Worm (Caenorhabditis elegans) whole organism, late embryonic: ENCODE data around the gene Y37E11AM.2.

ENCODE experiments used
- C38D4.7 ChIP-seq: fragments of 200-800 bp; sonication (Bioruptor generic); optimal IDR thresholded peaks from 2 replicates; lab custom pipeline; 2018; ENCODE audit warnings: mild to moderate bottlenecking, missing genetic modification characterization, moderate library complexity, missing compliant biosample characterization
- F13H6.1 ChIP-seq: sonication (generic microtip); optimal IDR thresholded peaks from 2 replicates; lab custom pipeline; 2016; ENCODE audit warnings: missing genetic modification characterization, missing compliant biosample characterization
- K02D7.2 ChIP-seq: sonication (generic microtip); optimal IDR thresholded peaks from 2 replicates; lab custom pipeline; 2017; ENCODE audit warnings: mild to moderate bottlenecking, missing genetic modification characterization, missing compliant biosample characterization
- Y22D7AL.16 ChIP-seq: sonication (generic microtip); optimal IDR thresholded peaks from 2 replicates; lab custom pipeline; 2016; ENCODE audit warnings: missing genetic modification characterization, missing compliant biosample characterization
- ceh-18 ChIP-seq: sonication (generic microtip); optimal IDR thresholded peaks from 2 replicates; lab custom pipeline; 2016; ENCODE audit warnings: missing genetic modification characterization, missing compliant biosample characterization
- ceh-19 ChIP-seq: fragments of 200-800 bp; sonication (Bioruptor generic); optimal IDR thresholded peaks from 2 replicates; lab custom pipeline; 2018; ENCODE audit warnings: mild to moderate bottlenecking, missing genetic modification characterization, missing compliant biosample characterization
- ceh-22 ChIP-seq: sonication (generic microtip); optimal IDR thresholded peaks from 2 replicates; lab custom pipeline; 2017; ENCODE audit warnings: missing biosample characterization, missing genetic modification characterization
- ceh-30 ChIP-seq: fragments of 150-350 bp; optimal IDR thresholded peaks from 2 replicates; lab custom pipeline; 2014; ENCODE audit warnings: missing biosample characterization, missing genetic modification characterization
- ceh-31 ChIP-seq: sonication (generic microtip); optimal IDR thresholded peaks from 2 replicates; lab custom pipeline; 2016; ENCODE audit warnings: missing genetic modification characterization, missing compliant biosample characterization
- ceh-34 ChIP-seq: sonication (generic microtip); optimal IDR thresholded peaks from 2 replicates; lab custom pipeline; 2016; ENCODE audit warnings: mild to moderate bottlenecking, missing genetic modification characterization, missing compliant biosample characterization
- ceh-48 ChIP-seq: sonication (generic microtip); optimal IDR thresholded peaks from 2 replicates; lab custom pipeline; 2016; ENCODE audit warnings: missing genetic modification characterization, inconsistent platforms, missing compliant biosample characterization
- ceh-9 ChIP-seq: sonication (generic microtip); optimal IDR thresholded peaks from 2 replicates; lab custom pipeline; 2016; ENCODE audit warnings: mild to moderate bottlenecking, missing genetic modification characterization, inconsistent platforms, missing compliant biosample characterization
- che-1 ChIP-seq: sonication (generic microtip); optimal IDR thresholded peaks from 2 replicates; lab custom pipeline; 2016; ENCODE audit warnings: mild to moderate bottlenecking, missing genetic modification characterization, missing compliant biosample characterization
- dmd-4 ChIP-seq: sonication (generic microtip); optimal IDR thresholded peaks from 2 replicates; lab custom pipeline; 2016; ENCODE audit warnings: borderline replicate concordance, missing genetic modification characterization, missing compliant biosample characterization
- dve-1 ChIP-seq: sonication (generic microtip); optimal IDR thresholded peaks from 2 replicates; lab custom pipeline; 2017; ENCODE audit warnings: antibody characterized with exemption, mild to moderate bottlenecking, missing genetic modification characterization, missing compliant biosample characterization
- elt-2 ChIP-seq: sonication (generic microtip); optimal IDR thresholded peaks from 2 replicates; lab custom pipeline; 2016; ENCODE audit warnings: missing genetic modification reagents, missing genetic modification characterization, missing compliant biosample characterization
- elt-4 ChIP-seq: sonication (generic microtip); optimal IDR thresholded peaks from 2 replicates; lab custom pipeline; 2016; ENCODE audit warnings: missing genetic modification characterization, missing compliant biosample characterization
- gmeb-2 ChIP-seq: sonication (generic microtip); optimal IDR thresholded peaks from 2 replicates; lab custom pipeline; 2016; ENCODE audit warnings: missing genetic modification characterization, inconsistent platforms, missing compliant biosample characterization
- hlh-13 ChIP-seq: fragments of 200-800 bp; sonication (Bioruptor generic); optimal IDR thresholded peaks from 2 replicates; lab custom pipeline; 2018; ENCODE audit warnings: mild to moderate bottlenecking, missing genetic modification characterization, missing compliant biosample characterization
- madf-2 ChIP-seq: sonication (generic microtip); optimal IDR thresholded peaks from 2 replicates; lab custom pipeline; 2017; ENCODE audit warnings: missing genetic modification characterization, missing compliant biosample characterization
- mec-3 ChIP-seq: sonication (generic microtip); optimal IDR thresholded peaks from 2 replicates; lab custom pipeline; 2016; ENCODE audit warnings: borderline replicate concordance, missing genetic modification characterization, missing compliant biosample characterization
- pat-9 ChIP-seq: fragments of 200-800 bp; sonication (Bioruptor generic); optimal IDR thresholded peaks from 2 replicates; lab custom pipeline; 2018; ENCODE audit warnings: mild to moderate bottlenecking, missing genetic modification characterization, moderate library complexity, missing compliant biosample characterization
- pax-1 ChIP-seq: fragments of 150-350 bp; optimal IDR thresholded peaks from 2 replicates; lab custom pipeline; 2014; ENCODE audit warnings: missing biosample characterization, missing genetic modification characterization
- pha-2 ChIP-seq: sonication (generic microtip); optimal IDR thresholded peaks from 2 replicates; lab custom pipeline; 2017; ENCODE audit warnings: mild to moderate bottlenecking, missing genetic modification characterization, missing compliant biosample characterization
- pqm-1 ChIP-seq: sonication (generic microtip); optimal IDR thresholded peaks from 2 replicates; lab custom pipeline; 2016; ENCODE audit warnings: missing genetic modification characterization, missing compliant biosample characterization
- rnt-1 ChIP-seq: sonication (generic microtip); optimal IDR thresholded peaks from 2 replicates; lab custom pipeline; 2016; ENCODE audit warnings: missing genetic modification characterization, missing compliant biosample characterization
- sdc-2 ChIP-seq: sonication (generic microtip); optimal IDR thresholded peaks from 2 replicates; lab custom pipeline; 2016; ENCODE audit warnings: missing genotype, missing genetic modification characterization, missing compliant biosample characterization
- sox-2 ChIP-seq: fragments of 200-800 bp; sonication (Bioruptor generic); IDR thresholded peaks from 2 replicates; pipeline ENCODE4 v1.3.6; 2022; ENCODE audit warnings: missing genetic modification reagents, missing genetic modification characterization, missing compliant biosample characterization
- sox-4 ChIP-seq: sonication (generic microtip); optimal IDR thresholded peaks from 2 replicates; lab custom pipeline; 2017; ENCODE audit warnings: mild to moderate bottlenecking, missing genetic modification characterization, inconsistent platforms, missing compliant biosample characterization
- syd-9 ChIP-seq: sonication (generic microtip); optimal IDR thresholded peaks from 2 replicates; lab custom pipeline; 2016; ENCODE audit warnings: mild to moderate bottlenecking, missing genetic modification characterization, moderate library complexity, missing compliant biosample characterization
- tbx-2 ChIP-seq: sonication (generic microtip); optimal IDR thresholded peaks from 2 replicates; lab custom pipeline; 2016; ENCODE audit warnings: missing genetic modification characterization, missing compliant biosample characterization
- tbx-7 ChIP-seq: sonication (generic microtip); optimal IDR thresholded peaks from 2 replicates; lab custom pipeline; 2016; ENCODE audit warnings: missing genotype, missing genetic modification characterization, missing compliant biosample characterization
- unc-3 ChIP-seq, 2 experiments: fragments of 200-800 bp in 1 of 2; sonication (Bioruptor generic) in 1 of 2; sonication (generic microtip) in 1 of 2; conservative IDR thresholded peaks in 1 of 2; optimal IDR thresholded peaks in 1 of 2; 2 replicates each; pipeline versions ENCODE4 v1.3.6 to Lab custom; 2016 to 2022; ENCODE audit warnings: missing compliant biosample characterization in 2 of 2, missing genetic modification characterization in 2 of 2, missing genetic modification reagents in 1 of 2
- unc-42 ChIP-seq: sonication (generic microtip); optimal IDR thresholded peaks from 2 replicates; lab custom pipeline; 2016; ENCODE audit warnings: missing genotype, missing genetic modification characterization, missing compliant biosample characterization
- unc-55 ChIP-seq: sonication (generic microtip); optimal IDR thresholded peaks from 2 replicates; lab custom pipeline; 2017; ENCODE audit warnings: missing biosample characterization, missing genetic modification reagents, missing genetic modification characterization
- unc-86 ChIP-seq: sonication (generic microtip); optimal IDR thresholded peaks from 2 replicates; lab custom pipeline; 2016; ENCODE audit warnings: missing genetic modification characterization, missing compliant biosample characterization

The Y37E11AM.2 gene

DNA sequence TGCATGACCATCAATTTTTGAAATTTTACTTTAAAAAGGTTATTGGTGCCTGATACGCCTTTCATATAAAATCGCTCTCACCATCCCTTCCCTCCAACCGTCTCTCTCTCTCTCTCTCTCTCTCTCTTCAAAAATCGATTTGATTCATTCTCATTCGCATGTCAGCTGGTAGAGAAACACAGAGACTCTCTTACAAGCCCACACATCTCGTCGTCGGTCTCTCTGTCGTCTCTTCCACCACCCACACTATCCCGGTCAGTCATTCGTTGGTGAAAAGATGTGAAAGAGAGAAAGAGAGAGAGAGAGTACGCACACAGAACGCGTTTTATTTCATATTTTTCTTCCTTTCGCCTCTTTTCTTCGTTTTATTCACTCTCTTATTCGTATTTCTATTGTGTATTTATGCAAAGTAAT, 17.2 kb upstream of the Y37E11AM.2 start (continued):
- TF ChIP-seq tbx-2 (tag; lab: Kevin White, UChicago) (peak; percentile 64), ceh-31 (peak; percentile 72), gmeb-2 (tag; lab: Kevin White, UChicago) (no peak), unc-86 (tag; lab: Kevin White, UChicago) (no peak), sox-2 (no peak), ceh-19 (GFP tag; lab: Kevin White, UChicago) (peak; percentile 32), unc-55 (GFP tag; lab: Kevin White, UChicago) (peak; percentile 95), che-1 (tag; lab: Kevin White, UChicago) (no peak), hlh-13 (no peak), rnt-1 (tag; lab: Kevin White, UChicago) (peak; percentile 14), pqm-1 (tag; lab: Kevin White, UChicago) (no peak), sox-4 (tag; lab: Kevin White, UChicago) (no peak), C38D4.7 (no peak), pha-2 (tag; lab: Kevin White, UChicago) (no peak), dve-1 (tag; lab: Kevin White, UChicago) (peak; percentile 47), unc-42 (tag; lab: Kevin White, UChicago) (peak; percentile 60), ceh-48 (tag; lab: Kevin White, UChicago) (peak; percentile 87), elt-4 (tag; lab: Kevin White, UChicago) (no peak), F13H6.1 (tag; lab: Kevin White, UChicago) (no peak), ceh-9 (tag; lab: Kevin White, UChicago) (no peak)

ce11 chrIV:3741874-3742273, 16.6 kb upstream of the Y37E11AM.2 start:
- TF ChIP-seq ceh-34 (tag; lab: Kevin White, UChicago) (no peak), pat-9 (tag; lab: Kevin White, UChicago) (no peak), rnt-1 (tag; lab: Kevin White, UChicago) (no peak), dve-1 (tag; lab: Kevin White, UChicago) (no peak), Y22D7AL.16 (no peak), K02D7.2 (no peak), tbx-2 (tag; lab: Kevin White, UChicago) (no peak), elt-4 (tag; lab: Kevin White, UChicago) (no peak), dmd-4 (tag; lab: Kevin White, UChicago) (no peak), ceh-22 (tag; lab: Kevin White, UChicago) (no peak), sox-4 (tag; lab: Kevin White, UChicago) (no peak), ceh-9 (tag; lab: Kevin White, UChicago) (no peak), sdc-2 (tag; lab: Kevin White, UChicago) (no peak), tbx-7 (tag; lab: Kevin White, UChicago) (no peak), syd-9 (tag; lab: Kevin White, UChicago) (no peak), elt-2 (tag; lab: Kevin White, UChicago) (no peak), unc-3 (GFP tag; conservative IDR thresholded peaks at IDR 0.05; lab: Robert Waterston, UW) (no peak), unc-3 (tag; optimal IDR thresholded peaks at IDR 0.05; lab: Kevin White, UChicago) (no peak), ceh-30 (tag; lab: Kevin White, UChicago) (no peak), mec-3 (tag; lab: Kevin White, UChicago) (no peak), madf-2 (tag; lab: Kevin White, UChicago) (no peak)

ce11 chrIV:3740830-3741477, 15.7 kb upstream of the Y37E11AM.2 start, which contains the start of gene nape-1:
Gene nape-1 (minus strand): TSS chrIV:3740880.
- peak; percentile 40 for TF ChIP-seq ceh-18
- no peak for TF ChIP-seq pax-1 (tag; lab: Kevin White, UChicago)
- no peak for TF ChIP-seq che-1 (tag; lab: Kevin White, UChicago)
- no peak for TF ChIP-seq C38D4.7
- no peak for TF ChIP-seq ceh-9 (tag; lab: Kevin White, UChicago)
- no peak for TF ChIP-seq ceh-22 (tag; lab: Kevin White, UChicago)
